Fruit fly (Drosophila melanogaster) whole organism, embryonic: ENCODE results near the gene Nepl3.

Source experiments
- Ada2b ChIP-seq: fragments of 200-800 bp; sonication (Bioruptor generic); IDR thresholded peaks from 2 replicates; pipeline ENCODE4 v1.3.6; 2022; ENCODE audit warnings: missing biosample characterization, missing genetic modification characterization
- Antp ChIP-seq: fragments of 200-800 bp; sonication (Bioruptor generic); optimal IDR thresholded peaks from 3 replicates; lab custom pipeline; 2016; ENCODE audit warnings: missing biosample characterization, missing genetic modification characterization
- CG12219 ChIP-seq: fragments of 200-800 bp; sonication (Bioruptor generic); optimal IDR thresholded peaks from 3 replicates; lab custom pipeline; 2018; ENCODE audit warnings: missing biosample characterization, mild to moderate bottlenecking, missing genetic modification characterization
- CG12299 ChIP-seq: fragments of 200-800 bp; sonication (Bioruptor generic); optimal IDR thresholded peaks from 2 replicates; lab custom pipeline; 2018; ENCODE audit warnings: missing biosample characterization, mild to moderate bottlenecking, missing genetic modification characterization
- CG13424 ChIP-seq: fragments of 200-800 bp; sonication (Bioruptor generic); optimal IDR thresholded peaks from 2 replicates; lab custom pipeline; 2019; ENCODE audit warnings: missing biosample characterization, mild to moderate bottlenecking, missing genetic modification characterization, moderate library complexity
- CG14860 ChIP-seq: fragments of 200-800 bp; sonication (Bioruptor generic); IDR thresholded peaks from 3 replicates; pipeline ENCODE4 v1.3.6; 2022; ENCODE audit warnings: missing biosample characterization, missing genetic modification characterization; ENCODE audit not compliant: partially characterized antibody
- CG15011 ChIP-seq: fragments of 200-800 bp; sonication (Bioruptor generic); optimal IDR thresholded peaks from 3 replicates; lab custom pipeline; 2018; ENCODE audit warnings: missing biosample characterization, mild to moderate bottlenecking, missing genetic modification characterization
- CG1529 ChIP-seq: fragments of 200-800 bp; sonication (Bioruptor generic); optimal IDR thresholded peaks from 3 replicates; lab custom pipeline; 2018; ENCODE audit warnings: missing biosample characterization, missing genetic modification characterization
- CG17612 ChIP-seq: fragments of 200-800 bp; sonication (Bioruptor generic); IDR thresholded peaks from 2 replicates; pipeline ENCODE4 v1.3.6; 2022; ENCODE audit warnings: missing biosample characterization, missing genetic modification characterization
- CG1792 ChIP-seq: fragments of 200-800 bp; sonication (Bioruptor generic); optimal IDR thresholded peaks from 2 replicates; lab custom pipeline; 2016; ENCODE audit warnings: missing biosample characterization, missing genetic modification characterization
- CG18476 ChIP-seq: fragments of 200-800 bp; sonication (Bioruptor generic); optimal IDR thresholded peaks from 2 replicates; lab custom pipeline; 2016; ENCODE audit warnings: missing biosample characterization, mild to moderate bottlenecking, missing genetic modification characterization
- CG2120 ChIP-seq: fragments of 200-800 bp; sonication (Bioruptor generic); optimal IDR thresholded peaks from 3 replicates; lab custom pipeline; 2016; ENCODE audit warnings: missing biosample characterization, missing genetic modification characterization
- CG3838 ChIP-seq: fragments of 200-800 bp; sonication (Bioruptor generic); optimal IDR thresholded peaks from 3 replicates; lab custom pipeline; 2016; ENCODE audit warnings: missing biosample characterization, missing genetic modification characterization
- CG43689 ChIP-seq: fragments of 200-800 bp; sonication (Bioruptor generic); IDR thresholded peaks from 2 replicates; pipeline ENCODE4 v1.3.6; 2022; ENCODE audit warnings: missing biosample characterization, missing genetic modification characterization
- CG7745 ChIP-seq: fragments of 200-800 bp; sonication (Bioruptor generic); optimal IDR thresholded peaks from 2 replicates; lab custom pipeline; 2018; ENCODE audit warnings: missing biosample characterization, mild to moderate bottlenecking, missing genetic modification characterization, moderate library complexity
- CG7987 ChIP-seq: fragments of 200-800 bp; sonication (Bioruptor generic); optimal IDR thresholded peaks from 2 replicates; lab custom pipeline; 2018; ENCODE audit warnings: missing biosample characterization, mild to moderate bottlenecking, missing genetic modification characterization, moderate library complexity
- CG8765 ChIP-seq: fragments of 200-800 bp; sonication (Bioruptor generic); IDR thresholded peaks from 2 replicates; pipeline ENCODE4 v1.3.6; 2022; ENCODE audit warnings: missing biosample characterization, missing genetic modification characterization
- CG9876 ChIP-seq: fragments of 200-800 bp; sonication (Bioruptor generic); optimal IDR thresholded peaks from 2 replicates; lab custom pipeline; 2016; ENCODE audit warnings: missing biosample characterization, missing genetic modification characterization
- Camta ChIP-seq: fragments of 200-800 bp; sonication (Bioruptor generic); optimal IDR thresholded peaks from 2 replicates; lab custom pipeline; 2016; ENCODE audit warnings: missing biosample characterization, missing genetic modification characterization
- Drgx ChIP-seq: fragments of 200-800 bp; sonication (Bioruptor generic); IDR thresholded peaks from 2 replicates; pipeline ENCODE4 v1.3.6; 2022; ENCODE audit warnings: missing biosample characterization, missing genetic modification characterization
- Elba2 ChIP-seq: fragments of 200-800 bp; sonication (Bioruptor generic); optimal IDR thresholded peaks from 3 replicates; lab custom pipeline; 2016; ENCODE audit warnings: missing biosample characterization, missing genetic modification characterization
- HLH3B ChIP-seq: fragments of 200-800 bp; sonication (Bioruptor generic); IDR thresholded peaks from 2 replicates; pipeline ENCODE4 v1.3.6; 2022; ENCODE audit warnings: missing biosample characterization, missing genetic modification characterization
- Hr3 ChIP-seq: fragments of 200-800 bp; sonication (Bioruptor generic); optimal IDR thresholded peaks from 3 replicates; lab custom pipeline; 2016; ENCODE audit warnings: missing biosample characterization, missing genetic modification characterization
- Kr ChIP-seq: fragments of 200-800 bp; sonication (Bioruptor generic); optimal IDR thresholded peaks from 2 replicates; lab custom pipeline; 2017; ENCODE audit warnings: missing biosample characterization, mild to moderate bottlenecking, missing genetic modification characterization
- Optix ChIP-seq: fragments of 200-800 bp; sonication (Bioruptor generic); IDR thresholded peaks from 3 replicates; pipeline ENCODE4 v1.3.6; 2022; ENCODE audit warnings: missing biosample characterization, missing genetic modification characterization
- Scr ChIP-seq: fragments of 200-800 bp; sonication (Bioruptor generic); IDR thresholded peaks from 2 replicates; pipeline ENCODE4 v1.3.6; 2022; ENCODE audit warnings: missing biosample characterization, missing genetic modification characterization; ENCODE audit not compliant: partially characterized antibody
- Usf ChIP-seq: fragments of 200-800 bp; sonication (Bioruptor generic); optimal IDR thresholded peaks from 2 replicates; lab custom pipeline; 2017; ENCODE audit warnings: missing genotype, missing biosample characterization, missing genetic modification characterization
- btn ChIP-seq: fragments of 200-800 bp; sonication (Bioruptor generic); optimal IDR thresholded peaks from 2 replicates; lab custom pipeline; 2016; ENCODE audit warnings: missing biosample characterization, missing genetic modification characterization
- cato ChIP-seq: fragments of 200-800 bp; sonication (Bioruptor generic); optimal IDR thresholded peaks from 2 replicates; lab custom pipeline; 2016; ENCODE audit warnings: missing biosample characterization, missing genetic modification characterization, borderline replicate concordance
- exex ChIP-seq: fragments of 200-800 bp; sonication (Bioruptor generic); optimal IDR thresholded peaks from 4 replicates; lab custom pipeline; 2018; ENCODE audit warnings: missing biosample characterization, mild to moderate bottlenecking, missing genetic modification characterization, moderate library complexity
- fd102C ChIP-seq: fragments of 200-800 bp; sonication (Bioruptor generic); optimal IDR thresholded peaks from 2 replicates; lab custom pipeline; 2018; ENCODE audit warnings: missing biosample characterization, mild to moderate bottlenecking, missing genetic modification characterization, moderate library complexity
- fd64A ChIP-seq: fragments of 200-800 bp; sonication (Bioruptor generic); optimal IDR thresholded peaks from 3 replicates; lab custom pipeline; 2018; ENCODE audit warnings: missing biosample characterization, mild to moderate bottlenecking, missing genetic modification characterization
- mld ChIP-seq: fragments of 200-800 bp; sonication (Bioruptor generic); IDR thresholded peaks from 3 replicates; pipeline ENCODE4 v1.3.6; 2022; ENCODE audit warnings: missing biosample characterization, missing genetic modification characterization; ENCODE audit not compliant: partially characterized antibody
- nerfin-1 ChIP-seq: fragments of 200-800 bp; sonication (Bioruptor generic); optimal IDR thresholded peaks from 3 replicates; lab custom pipeline; 2019; ENCODE audit warnings: missing biosample characterization, mild to moderate bottlenecking, missing genetic modification characterization, moderate library complexity
- oc ChIP-seq: fragments of 200-800 bp; sonication (Bioruptor generic); optimal IDR thresholded peaks from 2 replicates; lab custom pipeline; 2018; ENCODE audit warnings: missing biosample characterization, mild to moderate bottlenecking, missing genetic modification characterization, moderate library complexity
- pan ChIP-seq, 4 experiments: fragments of >200 bp in 3 of 4; fragments of 200-800 bp in 1 of 4; sonication (Bioruptor generic) in 1 of 4; optimal IDR thresholded peaks in 3 of 4; IDR thresholded peaks in 1 of 4; 2 replicates each; pipeline versions ENCODE4 v1.3.6 to Lab custom; 2017 to 2022; ENCODE audit warnings: missing biosample characterization in 2 of 4, missing genetic modification characterization in 2 of 4, mixed read lengths in 1 of 4
- pb ChIP-seq: fragments of 200-800 bp; sonication (Bioruptor generic); optimal IDR thresholded peaks from 3 replicates; lab custom pipeline; 2016; ENCODE audit warnings: missing biosample characterization, missing genetic modification characterization
- pfk ChIP-seq: fragments of 200-800 bp; sonication (Bioruptor generic); optimal IDR thresholded peaks from 2 replicates; lab custom pipeline; 2018; ENCODE audit warnings: missing biosample characterization, mild to moderate bottlenecking, missing genetic modification characterization, moderate library complexity
- phol ChIP-seq: fragments of 200-800 bp; sonication (Bioruptor generic); optimal IDR thresholded peaks from 3 replicates; lab custom pipeline; 2018; ENCODE audit warnings: missing biosample characterization, mild to moderate bottlenecking, missing genetic modification characterization, moderate library complexity
- pzg ChIP-seq: fragments of 200-800 bp; sonication (Bioruptor generic); optimal IDR thresholded peaks from 3 replicates; lab custom pipeline; 2018; ENCODE audit warnings: missing biosample characterization, mild to moderate bottlenecking, missing genetic modification characterization, moderate library complexity
- sens ChIP-seq: fragments of 200-800 bp; sonication (Bioruptor generic); peaks from one replicate; lab custom pipeline; 2016; ENCODE audit warnings: missing biosample characterization, missing genetic modification characterization
- sens-2 ChIP-seq: fragments of 200-800 bp; sonication (Bioruptor generic); IDR thresholded peaks from 2 replicates; pipeline ENCODE4 v1.3.6; 2022; ENCODE audit warnings: missing biosample characterization, missing genetic modification characterization
- shn ChIP-seq: fragments of 200-800 bp; sonication (Bioruptor generic); optimal IDR thresholded peaks from 3 replicates; lab custom pipeline; 2016; ENCODE audit warnings: missing biosample characterization, missing genetic modification characterization
- ssp ChIP-seq: fragments of 200-800 bp; sonication (Bioruptor generic); IDR thresholded peaks from 2 replicates; pipeline ENCODE4 v1.3.6; 2022; ENCODE audit warnings: missing biosample characterization, missing genetic modification characterization
- stwl ChIP-seq: fragments of 200-800 bp; sonication (Bioruptor generic); optimal IDR thresholded peaks from 3 replicates; lab custom pipeline; 2018; ENCODE audit warnings: missing biosample characterization, mild to moderate bottlenecking, missing genetic modification characterization, moderate library complexity
- tap ChIP-seq: fragments of 200-800 bp; optimal IDR thresholded peaks from 3 replicates; lab custom pipeline; 2019; ENCODE audit warnings: missing biosample characterization, mild to moderate bottlenecking, missing genetic modification characterization, moderate library complexity
- trem ChIP-seq: fragments of 200-800 bp; optimal IDR thresholded peaks from 3 replicates; lab custom pipeline; 2019; ENCODE audit warnings: missing biosample characterization, mild to moderate bottlenecking, missing genetic modification characterization, moderate library complexity
- tx ChIP-seq: fragments of 200-800 bp; sonication (Bioruptor generic); optimal IDR thresholded peaks from 2 replicates; lab custom pipeline; 2016; ENCODE audit warnings: missing biosample characterization, missing genetic modification characterization
- zfh2 ChIP-seq: fragments of 200-800 bp; sonication (Bioruptor generic); optimal IDR thresholded peaks from 2 replicates; lab custom pipeline; 2016; ENCODE audit warnings: missing biosample characterization, missing genetic modification characterization

Nepl3 gene

DNA sequence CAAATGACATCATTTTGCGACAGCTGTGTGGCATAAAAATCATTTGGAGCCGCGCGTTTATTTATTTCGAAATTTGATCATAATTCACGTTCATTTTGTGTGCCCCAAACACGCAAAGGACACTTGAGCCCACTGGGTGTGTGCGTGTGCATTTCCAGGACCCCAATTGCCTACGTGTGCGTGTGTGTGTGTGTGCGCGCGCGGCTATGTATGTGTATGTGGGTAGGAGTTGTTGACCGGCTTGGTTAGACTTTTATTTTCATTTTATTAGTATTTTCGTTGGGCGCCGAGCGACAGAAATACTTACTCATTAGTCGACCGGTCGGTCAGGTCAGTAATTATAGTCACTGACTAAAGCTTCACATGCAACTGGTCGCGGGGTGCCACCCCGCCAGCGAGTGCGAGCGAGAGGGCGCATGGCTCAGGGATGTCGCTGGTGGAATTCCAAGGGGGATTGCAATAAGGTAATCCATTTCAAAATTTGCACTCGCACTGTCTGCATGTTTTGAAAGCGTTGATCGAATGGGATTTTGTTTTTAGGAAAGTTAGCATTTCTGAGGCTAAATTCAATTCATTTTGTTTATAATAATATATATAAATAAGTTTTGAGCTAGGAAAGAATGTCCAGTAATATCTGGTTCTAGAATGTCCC lies 14.4 kb downstream of the Nepl3 start (continued):
- TF ChIP-seq CG7987 (no peak), Kr (no peak), CG43689 (GFP tag; lab: Robert Waterston, UW) (no peak), Antp (GFP tag; lab: Kevin White, UChicago) (peak; percentile 32), sens-2 (GFP tag; lab: Robert Waterston, UW) (no peak), pb (GFP tag; lab: Kevin White, UChicago) (no peak), pzg (GFP tag; lab: Kevin White, UChicago) (no peak), CG9876 (GFP tag; lab: Kevin White, UChicago) (no peak), CG17612 (0 out of 2 replicates have a peak, but pooled peaks have one; percentile 41), btn (GFP tag; lab: Kevin White, UChicago) (no peak), tap (tag; lab: Kevin White, UChicago) (no peak), CG3838 (no peak), Elba2 (GFP tag; lab: Kevin White, UChicago) (no peak), CG18476 (no peak), oc (tag; lab: Kevin White, UChicago) (no peak), Ada2b (GFP tag; lab: Robert Waterston, UW) (no peak), sens (peak; percentile 47), CG12299 (tag; lab: Kevin White, UChicago) (no peak), fd102C (GFP tag; lab: Kevin White, UChicago) (no peak), Camta (GFP tag; lab: Kevin White, UChicago) (no peak), exex (tag; lab: Kevin White, UChicago) (no peak), Hr3 (peak; percentile 64), CG2120 (GFP tag; lab: Kevin White, UChicago) (peak; percentile 53), trem (tag; lab: Kevin White, UChicago) (no peak), Scr (GFP tag; lab: Robert Waterston, UW) (no peak), fd64A (GFP tag; lab: Kevin White, UChicago) (no peak), ssp (GFP tag; lab: Robert Waterston, UW) (no peak), tx (GFP tag; lab: Kevin White, UChicago) (no peak), CG13424 (tag; lab: Kevin White, UChicago) (peak; percentile 51), CG14860 (0 out of 3 replicates have a peak, but pooled peaks have one; percentile 1), HLH3B (GFP tag; lab: Robert Waterston, UW) (peak; percentile 43; the same call in 1 of the 2 replicates), CG1792 (GFP tag; lab: Kevin White, UChicago) (no peak), cato (GFP tag; lab: Kevin White, UChicago) (no peak), pan (optimal IDR thresholded peaks at IDR 0.05; lab: Kevin White, UChicago) (no peak), pan (GFP tag; optimal IDR thresholded peaks at IDR 0.05 in 1 of 2, IDR thresholded peaks at IDR 0.05 in 1 of 2) (peak in 1 of 2 experiments; percentile 62), Usf (GFP tag; lab: Kevin White, UChicago) (no peak), phol (tag; lab: Kevin White, UChicago) (peak; percentile 34), Drgx (GFP tag; lab: Robert Waterston, UW) (peak; percentile 73), Optix (GFP tag; lab: Robert Waterston, UW) (peak; percentile 44; the same call in 1 of the 3 replicates), CG7745 (tag; lab: Kevin White, UChicago) (no peak), stwl (tag; lab: Kevin White, UChicago) (no peak), mld (GFP tag; lab: Robert Waterston, UW) (no peak), CG12219 (GFP tag; lab: Kevin White, UChicago) (no peak), nerfin-1 (peak; percentile 67), pfk (GFP tag; lab: Kevin White, UChicago) (no peak), CG1529 (GFP tag; lab: Kevin White, UChicago) (peak; percentile 13), CG15011 (GFP tag; lab: Kevin White, UChicago) (no peak), CG8765 (no peak), shn (GFP tag; lab: Kevin White, UChicago) (peak; percentile 15), zfh2 (GFP tag; lab: Kevin White, UChicago) (peak; percentile 37)
